Worm (Caenorhabditis elegans) whole organism, dauer: ENCODE measurements around the gene T10D4.7.

ENCODE experiments used
- unc-62 ChIP-seq: sonication (generic microtip); optimal IDR thresholded peaks from 2 replicates; lab custom pipeline; 2017; ENCODE audit warnings: missing biosample characterization, missing genetic modification reagents, missing genetic modification characterization

Gene T10D4.7

DNA sequence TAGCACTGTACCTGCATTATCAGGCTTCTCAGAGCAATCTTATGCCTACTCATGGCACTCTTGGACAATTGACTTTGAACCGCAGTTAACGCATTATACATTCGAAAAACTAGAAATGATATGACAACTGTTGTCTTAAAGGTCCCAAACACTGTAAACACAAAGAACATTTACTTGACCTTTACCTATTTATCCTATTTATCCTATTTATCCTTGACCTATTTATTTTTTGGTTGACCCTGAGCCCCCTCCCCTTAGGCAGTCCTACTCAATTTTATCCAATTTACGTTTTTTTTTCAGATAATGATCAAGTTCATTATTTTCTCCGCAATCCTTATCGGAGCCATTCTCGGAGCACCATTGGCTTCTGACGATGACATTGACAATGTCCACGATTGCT is 34.0 kb downstream of the T10D4.7 start, which contains the start of the genes T10D4.14 and T10D4.19:
T10D4.14 (minus strand) TSS at position 101 of the 400 bp plus-strand sequence.
T10D4.19 (plus strand) TSS at position 304 of the 400 bp plus-strand sequence.
- TF ChIP-seq unc-62 (GFP tag; lab: Kevin White, UChicago): no peak

DNA sequence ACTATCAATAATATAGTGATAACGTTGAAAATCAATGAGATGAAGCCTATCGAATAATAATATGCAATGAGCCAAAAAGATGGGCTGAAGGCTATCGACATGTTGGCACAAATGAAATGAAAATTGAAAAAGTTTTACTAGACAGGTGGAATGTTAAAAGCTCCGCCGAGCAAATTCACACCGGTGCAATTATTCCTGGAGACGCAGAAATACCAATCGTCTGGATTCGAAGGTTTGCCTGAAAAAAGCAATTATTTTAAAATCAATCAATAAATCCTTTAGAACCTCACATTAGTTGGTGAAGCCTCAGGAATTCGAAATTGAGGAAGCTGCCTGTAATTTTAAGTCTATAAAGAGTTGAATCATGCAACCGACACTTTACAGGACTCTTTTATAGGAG is 36.8 kb downstream of the T10D4.7 start, which contains the start of gene sri-32:
sri-32 (minus strand) TSS at position 101 of the 400 bp plus-strand sequence.
- TF ChIP-seq unc-62 (GFP tag; lab: Kevin White, UChicago): no peak

DNA sequence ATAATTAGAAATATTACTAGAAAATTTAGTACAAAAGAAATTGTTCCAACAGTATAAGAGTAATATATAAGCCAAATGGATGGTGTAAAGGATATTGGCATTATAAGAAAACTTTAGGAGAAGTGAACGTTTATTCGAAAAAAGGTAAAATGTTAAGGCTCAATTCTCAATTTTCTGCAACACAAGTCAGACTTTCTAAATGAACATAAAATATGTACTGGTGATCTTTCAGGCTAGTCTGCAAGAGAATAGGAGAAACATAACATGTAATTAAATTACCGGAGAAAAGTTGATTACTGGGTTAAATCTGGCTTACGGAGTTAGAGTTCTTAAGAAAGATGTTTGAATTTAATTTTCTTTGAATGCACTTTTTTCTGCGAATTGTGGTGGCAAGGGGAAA is 39.2 kb downstream of the T10D4.7 start, which contains the start of gene sri-33:
sri-33 (minus strand) TSS at position 101 of the 400 bp plus-strand sequence.
- TF ChIP-seq unc-62 (GFP tag; lab: Kevin White, UChicago): no peak

DNA sequence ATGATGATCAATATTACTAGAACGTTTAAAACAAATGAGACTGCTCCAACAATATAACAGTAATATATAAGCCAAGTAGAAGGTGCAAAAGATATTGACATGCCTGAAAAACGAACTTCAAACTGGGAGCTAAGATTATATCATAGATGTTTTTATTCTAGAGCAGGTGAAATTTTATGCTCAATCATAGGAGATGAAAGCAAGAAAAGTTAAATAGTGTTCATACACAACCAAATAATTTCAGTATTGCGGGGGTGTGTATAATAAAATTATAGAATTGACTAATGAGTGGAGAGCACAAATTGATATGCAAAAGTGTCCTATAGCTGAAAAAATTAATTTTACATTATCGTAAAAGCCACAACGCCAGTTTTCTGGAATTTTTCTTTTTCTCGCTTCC is 41.4 kb downstream of the T10D4.7 start, which contains the start of gene sri-34:
sri-34 (minus strand) TSS at position 101 of the 400 bp plus-strand sequence.
- TF ChIP-seq unc-62 (GFP tag; lab: Kevin White, UChicago): no peak
